Worm (Caenorhabditis elegans) whole organism, young adult: ENCODE data around the gene unc-76.
"Not testable (repeated sequence)": the region's sequence is repeated elsewhere in the genome, so short reads cannot be mapped to it uniquely, and the experiment has no call there.

Experiments
- B0019.2 ChIP-seq: fragments of 200-800 bp; sonication (Bioruptor generic); conservative IDR thresholded peaks from 2 replicates; pipeline ENCODE4 v1.3.6; 2022; ENCODE audit warnings: missing genetic modification reagents, missing genetic modification characterization, missing compliant biosample characterization
- B0336.3 ChIP-seq: fragments of 200-800 bp; sonication (Bioruptor generic); IDR thresholded peaks from 2 replicates; pipeline ENCODE4 v1.3.6; 2022; ENCODE audit warnings: missing genetic modification characterization, missing compliant biosample characterization
- D2030.7 ChIP-seq: fragments of 200-800 bp; sonication (Bioruptor generic); IDR thresholded peaks from 2 replicates; pipeline ENCODE4 v1.3.6; 2022; ENCODE audit warnings: missing genetic modification reagents, missing genetic modification characterization, missing compliant biosample characterization
- F37B4.10 ChIP-seq: fragments of 200-800 bp; sonication (Bioruptor generic); IDR thresholded peaks from 2 replicates; pipeline ENCODE4 v1.3.6; 2022; ENCODE audit warnings: missing genetic modification characterization, missing compliant biosample characterization
- T26A5.8 ChIP-seq: sonication (generic microtip); optimal IDR thresholded peaks from 2 replicates; lab custom pipeline; 2016; ENCODE audit warnings: missing genetic modification characterization, missing compliant biosample characterization
- Y53G8AR.9 ChIP-seq: fragments of 200-800 bp; sonication (Bioruptor generic); conservative IDR thresholded peaks from 2 replicates; pipeline ENCODE4 v1.3.6; 2022; ENCODE audit warnings: missing genetic modification reagents, missing genetic modification characterization, missing compliant biosample characterization
- Y95B8A.8 ChIP-seq: fragments of 200-800 bp; sonication (Bioruptor generic); IDR thresholded peaks from 2 replicates; pipeline ENCODE4 v1.3.6; 2022; ENCODE audit warnings: missing genetic modification reagents, missing genetic modification characterization, missing compliant biosample characterization
- akir-1 ChIP-seq: fragments of 200-800 bp; sonication (Bioruptor generic); optimal IDR thresholded peaks from 2 replicates; lab custom pipeline; 2018; ENCODE audit warnings: mild to moderate bottlenecking, missing genetic modification characterization, moderate library complexity, missing compliant biosample characterization
- ama-1 ChIP-seq, 3 experiments: fragments of 150-350 bp in 1 of 3; sonication (generic microtip) in 2 of 3; optimal IDR thresholded peaks; 2 replicates each; lab custom pipeline; 2014 to 2018; ENCODE audit warnings: missing biosample characterization in 2 of 3, missing genetic modification characterization in 2 of 3, missing genetic modification reagents in 2 of 3
- athp-1 ChIP-seq: sonication (generic microtip); optimal IDR thresholded peaks from 2 replicates; lab custom pipeline; 2017; ENCODE audit warnings: mild to moderate bottlenecking, missing genetic modification characterization, missing compliant biosample characterization
- attf-6 ChIP-seq: fragments of 200-800 bp; sonication (Bioruptor generic); IDR thresholded peaks from 2 replicates; pipeline ENCODE4 v1.3.6; 2022; ENCODE audit warnings: missing genetic modification reagents, missing genetic modification characterization, missing compliant biosample characterization
- bed-1 ChIP-seq: fragments of 200-800 bp; sonication (Bioruptor generic); IDR thresholded peaks from 2 replicates; pipeline ENCODE4 v1.3.6; 2022; ENCODE audit warnings: missing genetic modification reagents, missing genetic modification characterization, missing compliant biosample characterization
- ceh-40 ChIP-seq: fragments of 200-800 bp; sonication (Bioruptor generic); IDR thresholded peaks from 2 replicates; pipeline ENCODE4 v1.3.6; 2022; ENCODE audit warnings: missing genetic modification characterization, missing compliant biosample characterization
- ceh-91 ChIP-seq: fragments of 200-800 bp; sonication (Bioruptor generic); IDR thresholded peaks from 2 replicates; pipeline ENCODE4 v1.3.6; 2022; ENCODE audit warnings: missing genetic modification reagents, missing genetic modification characterization, missing compliant biosample characterization
- egl-18 ChIP-seq: fragments of 200-800 bp; sonication (Bioruptor generic); IDR thresholded peaks from 2 replicates; pipeline ENCODE4 v1.3.6; 2022; ENCODE audit warnings: missing genetic modification reagents, missing genetic modification characterization, missing compliant biosample characterization
- egl-44 ChIP-seq: fragments of 200-800 bp; sonication (Bioruptor generic); IDR thresholded peaks from 2 replicates; pipeline ENCODE4 v1.3.6; 2022; ENCODE audit warnings: missing genetic modification reagents, missing genetic modification characterization, missing compliant biosample characterization
- egrh-3 ChIP-seq: fragments of 200-800 bp; sonication (Bioruptor generic); IDR thresholded peaks from 2 replicates; pipeline ENCODE4 v1.3.6; 2022; ENCODE audit warnings: missing genetic modification reagents, missing genetic modification characterization, missing compliant biosample characterization
- ekl-4 ChIP-seq: fragments of 200-800 bp; sonication (Bioruptor generic); IDR thresholded peaks from 2 replicates; pipeline ENCODE4 v1.3.6; 2022; ENCODE audit warnings: missing genetic modification reagents, missing genetic modification characterization, missing compliant biosample characterization
- hlh-26 ChIP-seq: fragments of 200-800 bp; sonication (Bioruptor generic); conservative IDR thresholded peaks from 2 replicates; pipeline ENCODE4 v1.3.6; 2022; ENCODE audit warnings: missing genetic modification reagents, missing genetic modification characterization, missing compliant biosample characterization
- hmg-1.2 ChIP-seq: fragments of 200-800 bp; sonication (Bioruptor generic); IDR thresholded peaks from 2 replicates; pipeline ENCODE4 v1.3.6; 2022; ENCODE audit warnings: missing genetic modification reagents, missing genetic modification characterization, missing compliant biosample characterization
- hmg-20 ChIP-seq: fragments of 200-800 bp; sonication (Bioruptor generic); IDR thresholded peaks from 2 replicates; pipeline ENCODE4 v1.3.6; 2022; ENCODE audit warnings: missing genetic modification reagents, missing genetic modification characterization, missing compliant biosample characterization
- hsf-1 ChIP-seq: fragments of 200-800 bp; sonication (Bioruptor generic); IDR thresholded peaks from 2 replicates; pipeline ENCODE4 v1.3.6; 2022; ENCODE audit warnings: missing genetic modification reagents, missing genetic modification characterization, missing compliant biosample characterization
- lin-40 ChIP-seq: sonication (generic microtip); optimal IDR thresholded peaks from 2 replicates; lab custom pipeline; 2016; ENCODE audit warnings: missing genetic modification characterization, mild to moderate bottlenecking, missing compliant biosample characterization, missing genotype, missing genetic modification reagents
- lir-1 ChIP-seq: fragments of 200-800 bp; sonication (Bioruptor generic); conservative IDR thresholded peaks from 2 replicates; pipeline ENCODE4 v1.3.6; 2022; ENCODE audit warnings: missing genetic modification reagents, missing genetic modification characterization, missing compliant biosample characterization
- lsl-1 ChIP-seq: fragments of 200-800 bp; sonication (Bioruptor generic); optimal IDR thresholded peaks from 2 replicates; lab custom pipeline; 2018; ENCODE audit warnings: mild to moderate bottlenecking, missing genetic modification characterization, moderate library complexity, missing compliant biosample characterization
- lsy-27 ChIP-seq: sonication (generic microtip); optimal IDR thresholded peaks from 2 replicates; lab custom pipeline; 2017; ENCODE audit warnings: missing genetic modification characterization, mild to moderate bottlenecking, missing compliant biosample characterization, antibody characterized with exemption, missing genotype, borderline replicate concordance; ENCODE audit not compliant: insufficient read depth
- madf-10 ChIP-seq: sonication (generic microtip); optimal IDR thresholded peaks from 2 replicates; lab custom pipeline; 2016; ENCODE audit warnings: mild to moderate bottlenecking, missing genetic modification characterization, missing compliant biosample characterization
- madf-3 ChIP-seq: fragments of 200-800 bp; sonication (Bioruptor generic); IDR thresholded peaks from 2 replicates; pipeline ENCODE4 v1.3.6; 2022; ENCODE audit warnings: missing genetic modification reagents, missing genetic modification characterization, missing compliant biosample characterization
- mxl-1 ChIP-seq: sonication (generic microtip); optimal IDR thresholded peaks from 2 replicates; lab custom pipeline; 2016; ENCODE audit warnings: missing genetic modification characterization, missing compliant biosample characterization
- nfyb-1 ChIP-seq: fragments of 200-800 bp; sonication (Bioruptor generic); IDR thresholded peaks from 2 replicates; pipeline ENCODE4 v1.3.6; 2022; ENCODE audit warnings: missing genetic modification reagents, missing genetic modification characterization, missing compliant biosample characterization
- nhr-120 ChIP-seq: fragments of 200-800 bp; sonication (Bioruptor generic); IDR thresholded peaks from 2 replicates; pipeline ENCODE4 v1.3.6; 2022; ENCODE audit warnings: missing genetic modification characterization, missing compliant biosample characterization
- nhr-179 ChIP-seq: sonication (generic microtip); optimal IDR thresholded peaks from 2 replicates; lab custom pipeline; 2016; ENCODE audit warnings: mild to moderate bottlenecking, missing genetic modification characterization, missing compliant biosample characterization
- sea-2 ChIP-seq: fragments of 200-800 bp; sonication (Bioruptor generic); IDR thresholded peaks from 2 replicates; pipeline ENCODE4 v1.3.6; 2022; ENCODE audit warnings: missing genetic modification characterization, missing compliant biosample characterization
- snpc-3.4 ChIP-seq: sonication (generic microtip); optimal IDR thresholded peaks from 2 replicates; lab custom pipeline; 2017; ENCODE audit warnings: missing genetic modification characterization, mild to moderate bottlenecking, missing compliant biosample characterization, antibody characterized with exemption, moderate library complexity, missing genotype, missing genetic modification reagents
- sptf-2 ChIP-seq: fragments of 200-800 bp; sonication (Bioruptor generic); optimal IDR thresholded peaks from 2 replicates; lab custom pipeline; 2018; ENCODE audit warnings: mild to moderate bottlenecking, missing genetic modification characterization, missing compliant biosample characterization
- tbx-9 ChIP-seq: sonication (generic microtip); optimal IDR thresholded peaks from 2 replicates; lab custom pipeline; 2016; ENCODE audit warnings: borderline replicate concordance, missing genetic modification characterization, inconsistent platforms, missing compliant biosample characterization
- ztf-22 ChIP-seq: fragments of 200-800 bp; sonication (Bioruptor generic); optimal IDR thresholded peaks from 2 replicates; lab custom pipeline; 2018; ENCODE audit warnings: mild to moderate bottlenecking, missing genetic modification characterization, moderate library complexity, missing compliant biosample characterization
- ztf-28 ChIP-seq: fragments of 200-800 bp; sonication (Bioruptor generic); IDR thresholded peaks from 2 replicates; pipeline ENCODE4 v1.3.6; 2022; ENCODE audit warnings: missing genetic modification reagents, missing genetic modification characterization, missing compliant biosample characterization

Gene unc-76

ce11 chrV:15115968-15116367 is 44.4 kb downstream of the unc-76 start, which contains the start of gene T01G5.8:
TSS of gene T01G5.8 (plus strand) at chrV:15116268.
- TF ChIP-seq B0019.2; nhr-179 (tag; lab: Kevin White, UChicago); ceh-91: not testable (repeated sequence)

DNA sequence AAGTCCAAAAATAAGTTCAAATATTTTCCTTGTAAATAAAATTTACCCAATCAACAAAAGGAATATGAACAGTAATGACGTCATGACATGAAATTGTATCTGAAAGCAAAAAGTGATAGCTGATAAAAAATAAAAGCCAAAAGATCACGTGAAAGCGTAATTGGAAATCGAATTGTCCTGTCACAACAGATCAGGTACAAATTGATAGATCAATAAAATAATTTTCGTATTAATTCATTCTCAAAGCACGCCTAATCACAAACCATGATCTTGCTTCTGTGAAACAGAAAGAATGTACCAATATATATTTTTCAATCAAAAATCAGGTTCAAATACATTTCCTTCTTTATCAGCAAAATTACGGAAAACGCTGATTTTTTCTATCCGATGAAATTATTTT is 48.0 kb downstream of the unc-76 start, which contains the start of gene flor-1:
TSS of gene flor-1 (minus strand) at position 101 of the 400 bp plus-strand sequence.
- TF ChIP-seq lir-1 (GFP tag; lab: Robert Waterston, UW), result no peak
- no peak for TF ChIP-seq ceh-40 (GFP tag; lab: Robert Waterston, UW)
- no peak for TF ChIP-seq egl-44 (GFP tag; lab: Robert Waterston, UW)
- TF ChIP-seq sptf-2 (GFP tag; lab: Kevin White, UChicago), result no peak
- no peak for TF ChIP-seq athp-1 (tag; lab: Kevin White, UChicago)
- no peak for TF ChIP-seq F37B4.10 (GFP tag; lab: Robert Waterston, UW)
- TF ChIP-seq lin-40 (tag; lab: Kevin White, UChicago), result no peak
- TF ChIP-seq sea-2 (GFP tag; lab: Robert Waterston, UW), result no peak
- no peak for TF ChIP-seq Y53G8AR.9
- TF ChIP-seq B0336.3 (GFP tag; lab: Robert Waterston, UW), result no peak
- TF ChIP-seq tbx-9, result no peak
- TF ChIP-seq hlh-26, result no peak
- TF ChIP-seq lsl-1, result no peak
- TF ChIP-seq ztf-28, result no peak
- no peak for TF ChIP-seq egl-18
- TF ChIP-seq madf-3 (GFP tag; lab: Robert Waterston, UW), result no peak

DNA sequence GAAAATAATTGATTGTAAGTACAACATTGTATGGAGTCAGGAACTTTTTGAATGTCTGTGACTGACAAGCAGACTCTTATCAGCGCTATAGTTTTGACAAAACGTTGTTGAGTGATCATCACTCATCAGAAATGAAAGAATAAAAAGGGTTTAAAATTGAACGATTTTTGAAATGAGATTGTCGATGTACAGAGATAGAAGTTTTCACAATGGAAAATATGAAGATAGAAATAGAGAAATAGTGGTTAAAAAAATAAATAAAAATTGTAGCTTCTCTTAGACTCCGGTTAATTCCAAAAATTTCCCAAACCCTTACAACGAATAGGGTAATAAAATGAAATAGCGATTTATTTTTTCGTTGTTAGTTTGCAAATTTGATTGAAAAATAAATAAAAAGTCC is 53.6 kb downstream of the unc-76 start, which contains the start of gene ugt-30:
TSS of gene ugt-30 (minus strand) at position 101 of the 400 bp plus-strand sequence.
- TF ChIP-seq T26A5.8 (tag; lab: Kevin White, UChicago); F37B4.10 (GFP tag; lab: Robert Waterston, UW); bed-1 (GFP tag; lab: Robert Waterston, UW): not testable (repeated sequence)

ce11 chrV:15127413-15127812 is 55.9 kb downstream of the unc-76 start, which contains the start of gene srj-27:
TSS of gene srj-27 (minus strand) at chrV:15127513.
- TF ChIP-seq akir-1 (GFP tag; lab: Kevin White, UChicago), result no peak
- TF ChIP-seq D2030.7 (GFP tag; lab: Robert Waterston, UW), result no peak
- TF ChIP-seq ztf-22 (GFP tag; lab: Kevin White, UChicago), result no peak
- TF ChIP-seq attf-6 (GFP tag; lab: Robert Waterston, UW), result no peak

DNA sequence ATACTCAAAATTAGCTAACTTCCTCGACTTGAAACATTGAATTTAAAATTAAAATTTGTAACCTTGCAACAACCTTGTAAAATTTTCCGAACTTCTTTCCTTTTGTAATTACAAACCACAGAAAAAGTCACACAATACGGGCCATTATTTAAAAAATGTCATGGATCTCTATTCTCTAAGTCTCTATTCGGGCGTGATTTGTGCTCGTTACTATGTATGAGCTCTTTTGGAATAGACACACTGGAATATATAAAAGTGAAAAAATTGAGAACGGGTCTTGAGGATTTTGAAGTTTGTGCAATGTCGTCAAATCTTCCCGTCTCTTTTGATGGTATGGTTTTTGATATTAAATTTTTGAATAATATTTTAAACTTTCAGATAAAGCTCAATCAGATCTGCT is 56.4 kb downstream of the unc-76 start, which contains the start of gene srr-7:
TSS of gene srr-7 (plus strand) at position 301 of the 400 bp plus-strand sequence.
- no peak for TF ChIP-seq egrh-3 (GFP tag; lab: Robert Waterston, UW)
- no peak for TF ChIP-seq nhr-120 (GFP tag; lab: Robert Waterston, UW)
- no peak for TF ChIP-seq nfyb-1 (GFP tag; lab: Robert Waterston, UW)
- no peak for TF ChIP-seq sea-2 (GFP tag; lab: Robert Waterston, UW)
- no peak for TF ChIP-seq B0019.2
- no peak for TF ChIP-seq hmg-20
- no peak for TF ChIP-seq hmg-1.2
- no peak for TF ChIP-seq ekl-4
- no peak for TF ChIP-seq snpc-3.4 (tag; lab: Kevin White, UChicago)
- TF ChIP-seq mxl-1 (tag; lab: Kevin White, UChicago), result no peak
- no peak for TF ChIP-seq lsy-27 (tag; lab: Kevin White, UChicago)
- TF ChIP-seq lsl-1, result no peak
- TF ChIP-seq madf-10 (tag; lab: Kevin White, UChicago), result no peak
- no peak for TF ChIP-seq hsf-1 (GFP tag; lab: Robert Waterston, UW)
- no peak for TF ChIP-seq F37B4.10 (GFP tag; lab: Robert Waterston, UW)
- no peak for TF ChIP-seq ama-1 (optimal IDR thresholded peaks at IDR 0.05; lab: Kevin White, UChicago)
- no peak for TF ChIP-seq ama-1 (GFP tag; optimal IDR thresholded peaks at IDR 0.05; lab: Kevin White, UChicago)
- TF ChIP-seq egl-18, result no peak
- TF ChIP-seq Y95B8A.8 (GFP tag; lab: Robert Waterston, UW), result no peak
